Fruit fly (Drosophila melanogaster) whole organism, embryonic: ENCODE data around the gene Fur2.

Experiments
- Adf1 ChIP-seq: fragments of 200-800 bp; sonication (Bioruptor generic); IDR thresholded peaks from 2 replicates; pipeline ENCODE4 v1.3.6; 2022; ENCODE audit warnings: missing biosample characterization, missing genetic modification characterization
- Blimp-1 ChIP-seq: fragments of 200-800 bp; sonication (Bioruptor generic); optimal IDR thresholded peaks from 3 replicates; lab custom pipeline; 2018; ENCODE audit warnings: missing biosample characterization, missing genetic modification characterization, mild to moderate bottlenecking, moderate library complexity, missing genetic modification reagents
- CG10267 ChIP-seq: fragments of 200-800 bp; sonication (Bioruptor generic); optimal IDR thresholded peaks from 2 replicates; lab custom pipeline; 2018; ENCODE audit warnings: missing biosample characterization, mild to moderate bottlenecking, missing genetic modification characterization, moderate library complexity
- CG11504 ChIP-seq: fragments of 200-800 bp; sonication (Bioruptor generic); optimal IDR thresholded peaks from 3 replicates; lab custom pipeline; 2019; ENCODE audit warnings: missing biosample characterization, mild to moderate bottlenecking, missing genetic modification characterization, moderate library complexity
- CG11695 ChIP-seq: fragments of 200-800 bp; sonication (Bioruptor generic); IDR thresholded peaks from 3 replicates; pipeline ENCODE4 v1.3.6; 2022; ENCODE audit warnings: missing biosample characterization, missing genetic modification characterization
- CG12104 ChIP-seq: fragments of 200-800 bp; sonication (Bioruptor generic); optimal IDR thresholded peaks from 3 replicates; lab custom pipeline; 2016; ENCODE audit warnings: missing biosample characterization, missing genetic modification characterization
- CG12391 ChIP-seq: fragments of 200-800 bp; sonication (Bioruptor generic); optimal IDR thresholded peaks from 3 replicates; lab custom pipeline; 2018; ENCODE audit warnings: missing biosample characterization, mild to moderate bottlenecking, missing genetic modification characterization, moderate library complexity
- CG12659 ChIP-seq: fragments of 200-800 bp; sonication (Bioruptor generic); optimal IDR thresholded peaks from 3 replicates; lab custom pipeline; 2017; ENCODE audit warnings: mild to moderate bottlenecking, missing biosample characterization, missing genetic modification reagents, missing genetic modification characterization
- CG12769 ChIP-seq: fragments of 200-800 bp; sonication (Bioruptor generic); optimal IDR thresholded peaks from 2 replicates; lab custom pipeline; 2019; ENCODE audit warnings: missing biosample characterization, mild to moderate bottlenecking, missing genetic modification characterization, moderate library complexity
- CG13123 ChIP-seq: fragments of 200-800 bp; sonication (Bioruptor generic); optimal IDR thresholded peaks from 2 replicates; lab custom pipeline; 2016; ENCODE audit warnings: missing biosample characterization, missing genetic modification characterization
- CG17361 ChIP-seq: fragments of 200-800 bp; sonication (Bioruptor generic); IDR thresholded peaks from 3 replicates; pipeline ENCODE4 v1.3.6; 2022; ENCODE audit warnings: missing biosample characterization, missing genetic modification characterization
- CG17802 ChIP-seq: fragments of 200-800 bp; sonication (Bioruptor generic); optimal IDR thresholded peaks from 2 replicates; lab custom pipeline; 2018; ENCODE audit warnings: missing biosample characterization, mild to moderate bottlenecking, missing genetic modification characterization, moderate library complexity
- CG18011 ChIP-seq: fragments of 200-800 bp; sonication (Bioruptor generic); optimal IDR thresholded peaks from 2 replicates; lab custom pipeline; 2017; ENCODE audit warnings: missing biosample characterization, missing genetic modification characterization, mild to moderate bottlenecking, moderate library complexity, missing genotype
- CG18262 ChIP-seq: fragments of 200-800 bp; optimal IDR thresholded peaks from 3 replicates; lab custom pipeline; 2019; ENCODE audit warnings: missing biosample characterization, mild to moderate bottlenecking, missing genetic modification characterization, moderate library complexity
- CG2116 ChIP-seq: fragments of 200-800 bp; sonication (Bioruptor generic); optimal IDR thresholded peaks from 3 replicates; lab custom pipeline; 2018; ENCODE audit warnings: missing biosample characterization, mild to moderate bottlenecking, missing genetic modification characterization
- CG3407 ChIP-seq: fragments of 200-800 bp; sonication (Bioruptor generic); optimal IDR thresholded peaks from 2 replicates; lab custom pipeline; 2018; ENCODE audit warnings: missing biosample characterization, mild to moderate bottlenecking, missing genetic modification characterization
- CG34422 ChIP-seq: fragments of 200-800 bp; sonication (Bioruptor generic); IDR thresholded peaks from 3 replicates; pipeline ENCODE4 v1.3.6; 2022; ENCODE audit warnings: missing biosample characterization, missing genetic modification characterization
- CG4854 ChIP-seq: fragments of 200-800 bp; sonication (Bioruptor generic); optimal IDR thresholded peaks from 2 replicates; lab custom pipeline; 2016; ENCODE audit warnings: missing biosample characterization, missing genetic modification characterization, inconsistent platforms
- CG6689 ChIP-seq: fragments of 200-800 bp; sonication (Bioruptor generic); IDR thresholded peaks from 2 replicates; pipeline ENCODE4 v1.3.6; 2022; ENCODE audit warnings: missing biosample characterization, missing genetic modification characterization
- CG7928 ChIP-seq: fragments of 200-800 bp; sonication (Bioruptor generic); optimal IDR thresholded peaks from 2 replicates; lab custom pipeline; 2017; ENCODE audit warnings: missing biosample characterization, mild to moderate bottlenecking, missing genetic modification characterization
- CG7987 ChIP-seq: fragments of 200-800 bp; sonication (Bioruptor generic); optimal IDR thresholded peaks from 2 replicates; lab custom pipeline; 2018; ENCODE audit warnings: missing biosample characterization, mild to moderate bottlenecking, missing genetic modification characterization, moderate library complexity
- CG9437 ChIP-seq: fragments of 200-800 bp; sonication (Bioruptor generic); optimal IDR thresholded peaks from 2 replicates; lab custom pipeline; 2018; ENCODE audit warnings: missing biosample characterization, mild to moderate bottlenecking, missing genetic modification characterization
- CG9727 ChIP-seq: fragments of 200-800 bp; sonication (Bioruptor generic); optimal IDR thresholded peaks from 3 replicates; lab custom pipeline; 2017; ENCODE audit warnings: missing biosample characterization, mild to moderate bottlenecking, missing genetic modification characterization
- Dek ChIP-seq: fragments of 200-800 bp; sonication (Bioruptor generic); optimal IDR thresholded peaks from 3 replicates; lab custom pipeline; 2019; ENCODE audit warnings: missing biosample characterization, mild to moderate bottlenecking, missing genetic modification characterization, moderate library complexity
- E2f2 ChIP-seq: fragments of 200-800 bp; sonication (Bioruptor generic); IDR thresholded peaks from 2 replicates; pipeline ENCODE4 v1.3.6; 2022; ENCODE audit warnings: missing biosample characterization, missing genetic modification characterization
- Fer3 ChIP-seq: fragments of 200-800 bp; sonication (Bioruptor generic); optimal IDR thresholded peaks from 2 replicates; lab custom pipeline; 2018; ENCODE audit warnings: missing biosample characterization, mild to moderate bottlenecking, missing genetic modification characterization, moderate library complexity
- NK7.1 ChIP-seq: fragments of 200-800 bp; sonication (Bioruptor generic); optimal IDR thresholded peaks from 3 replicates; lab custom pipeline; 2016; ENCODE audit warnings: missing biosample characterization, missing genetic modification characterization
- Side ChIP-seq: fragments of 200-800 bp; sonication (Bioruptor generic); optimal IDR thresholded peaks from 2 replicates; lab custom pipeline; 2016; ENCODE audit warnings: missing biosample characterization, missing genetic modification characterization
- ash1 ChIP-seq: fragments of 200-800 bp; sonication (Bioruptor generic); optimal IDR thresholded peaks from 2 replicates; lab custom pipeline; 2018; ENCODE audit warnings: missing biosample characterization, mild to moderate bottlenecking, missing genetic modification characterization
- bbx ChIP-seq: fragments of 200-800 bp; sonication (Bioruptor generic); IDR thresholded peaks from 2 replicates; pipeline ENCODE4 v1.3.6; 2022; ENCODE audit warnings: missing biosample characterization, missing genetic modification characterization; ENCODE audit not compliant: partially characterized antibody
- cad ChIP-seq: fragments of >200 bp; optimal IDR thresholded peaks from 2 replicates; lab custom pipeline; 2017; ENCODE audit warnings: missing biosample characterization, missing genetic modification characterization
- chinmo ChIP-seq: fragments of 200-800 bp; sonication (Bioruptor generic); IDR thresholded peaks from 4 replicates; pipeline ENCODE4 v1.3.6; 2022; ENCODE audit warnings: missing biosample characterization, missing genetic modification characterization; ENCODE audit not compliant: partially characterized antibody
- corto ChIP-seq: fragments of 200-800 bp; sonication (Bioruptor generic); optimal IDR thresholded peaks from 2 replicates; lab custom pipeline; 2016; ENCODE audit warnings: missing biosample characterization, mild to moderate bottlenecking, missing genetic modification characterization, moderate library complexity
- ems ChIP-seq: fragments of 200-800 bp; sonication (Bioruptor generic); optimal IDR thresholded peaks from 3 replicates; lab custom pipeline; 2016; ENCODE audit warnings: missing biosample characterization, missing genetic modification characterization
- eve ChIP-seq, 2 experiments: fragments of >200 bp; optimal IDR thresholded peaks; 2 replicates each; lab custom pipeline; 2017; ENCODE audit warnings: missing biosample characterization in 2 of 2, missing genetic modification characterization in 2 of 2
- fd102C ChIP-seq: fragments of 200-800 bp; sonication (Bioruptor generic); optimal IDR thresholded peaks from 2 replicates; lab custom pipeline; 2018; ENCODE audit warnings: missing biosample characterization, mild to moderate bottlenecking, missing genetic modification characterization, moderate library complexity
- fd96Cb ChIP-seq: fragments of 200-800 bp; sonication (Bioruptor generic); optimal IDR thresholded peaks from 2 replicates; lab custom pipeline; 2018; ENCODE audit warnings: missing biosample characterization, mild to moderate bottlenecking, missing genetic modification characterization, moderate library complexity
- gcm ChIP-seq: fragments of 200-800 bp; sonication (Bioruptor generic); optimal IDR thresholded peaks from 2 replicates; lab custom pipeline; 2019; ENCODE audit warnings: missing biosample characterization, mild to moderate bottlenecking, missing genetic modification characterization, moderate library complexity
- ind ChIP-seq: fragments of 200-800 bp; sonication (Bioruptor generic); optimal IDR thresholded peaks from 3 replicates; lab custom pipeline; 2016; ENCODE audit warnings: missing biosample characterization, missing genetic modification characterization
- lilli ChIP-seq: fragments of 200-800 bp; sonication (Bioruptor generic); optimal IDR thresholded peaks from 3 replicates; lab custom pipeline; 2016; ENCODE audit warnings: missing biosample characterization, missing genetic modification characterization
- lola ChIP-seq, 3 experiments: fragments of >200 bp in 2 of 3; fragments of 200-800 bp in 1 of 3; sonication (Bioruptor generic) in 1 of 3; optimal IDR thresholded peaks; 2 replicates each; lab custom pipeline; 2017 to 2019; ENCODE audit warnings: missing biosample characterization in 3 of 3, missing genetic modification characterization in 3 of 3, mild to moderate bottlenecking in 1 of 3, moderate library complexity in 1 of 3
- luna ChIP-seq: fragments of 200-800 bp; sonication (Bioruptor generic); optimal IDR thresholded peaks from 2 replicates; lab custom pipeline; 2016; ENCODE audit warnings: missing biosample characterization, missing genetic modification characterization
- oc ChIP-seq: fragments of 200-800 bp; sonication (Bioruptor generic); optimal IDR thresholded peaks from 2 replicates; lab custom pipeline; 2018; ENCODE audit warnings: missing biosample characterization, mild to moderate bottlenecking, missing genetic modification characterization, moderate library complexity
- phol ChIP-seq: fragments of 200-800 bp; sonication (Bioruptor generic); optimal IDR thresholded peaks from 3 replicates; lab custom pipeline; 2018; ENCODE audit warnings: missing biosample characterization, mild to moderate bottlenecking, missing genetic modification characterization, moderate library complexity
- sens-2 ChIP-seq: fragments of 200-800 bp; sonication (Bioruptor generic); IDR thresholded peaks from 2 replicates; pipeline ENCODE4 v1.3.6; 2022; ENCODE audit warnings: missing biosample characterization, missing genetic modification characterization
- sisA ChIP-seq: fragments of 200-800 bp; sonication (Bioruptor generic); IDR thresholded peaks from 2 replicates; pipeline ENCODE4 v1.3.6; 2022; ENCODE audit warnings: missing biosample characterization, missing genetic modification characterization
- slou ChIP-seq: fragments of 200-800 bp; sonication (Bioruptor generic); optimal IDR thresholded peaks from 3 replicates; lab custom pipeline; 2016; ENCODE audit warnings: missing biosample characterization, missing genetic modification characterization
- sqz ChIP-seq: fragments of 200-800 bp; sonication (Bioruptor generic); optimal IDR thresholded peaks from 3 replicates; lab custom pipeline; 2018; ENCODE audit warnings: missing biosample characterization, mild to moderate bottlenecking, missing genetic modification characterization
- tx ChIP-seq: fragments of 200-800 bp; sonication (Bioruptor generic); optimal IDR thresholded peaks from 2 replicates; lab custom pipeline; 2016; ENCODE audit warnings: missing biosample characterization, missing genetic modification characterization

Fur2 gene

DNA sequence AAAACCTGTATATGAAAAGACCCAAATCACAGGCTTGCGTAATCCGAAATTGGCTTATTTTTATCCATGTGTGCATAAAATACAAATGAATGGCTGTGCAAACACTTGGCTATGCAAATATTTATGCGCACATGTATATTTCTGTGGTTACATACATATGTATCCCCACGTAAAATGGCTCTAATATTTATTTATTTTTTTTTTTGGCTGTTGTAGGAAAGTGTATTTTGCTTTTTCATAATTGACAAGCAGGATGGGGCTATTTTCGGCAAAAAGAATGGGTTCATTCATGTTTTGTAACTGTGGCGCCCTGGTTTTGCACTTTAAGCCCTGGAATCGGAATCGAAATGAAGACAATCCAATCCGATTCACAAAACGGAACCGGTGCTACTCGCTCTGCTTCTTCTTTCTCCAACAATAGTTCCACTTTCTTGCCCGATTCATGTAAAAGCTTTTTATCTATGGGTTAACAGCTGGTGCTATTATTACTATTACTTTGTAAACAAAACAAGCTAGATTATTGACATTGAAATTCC lies 37.7 kb upstream of the Fur2 start (continued):
- TF ChIP-seq ind (GFP tag; lab: Kevin White, UChicago), result peak; percentile 74
- peak; percentile 73 for TF ChIP-seq CG12104 (GFP tag; lab: Kevin White, UChicago)
- TF ChIP-seq CG4854, result peak; percentile 37
- TF ChIP-seq CG12659 (GFP tag; lab: Kevin White, UChicago), result peak; percentile 78
- peak; percentile 14 for TF ChIP-seq CG13123 (GFP tag; lab: Kevin White, UChicago)
- peak; percentile 24 for TF ChIP-seq gcm (GFP tag; lab: Kevin White, UChicago)
- TF ChIP-seq sens-2, result peak; percentile 72
- TF ChIP-seq tx, result no peak
- TF ChIP-seq CG34422 (GFP tag; lab: Robert Waterston, UW), result peak; percentile 84
- peak; percentile 55 for TF ChIP-seq Blimp-1 (GFP tag; lab: Kevin White, UChicago)
- TF ChIP-seq fd102C, result no peak
- peak; percentile 90 for TF ChIP-seq CG7928 (GFP tag; lab: Kevin White, UChicago)
- TF ChIP-seq CG9437 (GFP tag; lab: Kevin White, UChicago), result peak; percentile 63
- peak; percentile 17 for TF ChIP-seq phol
- TF ChIP-seq CG3407, result peak; percentile 30
- peak; percentile 79 for TF ChIP-seq CG6689
- TF ChIP-seq luna (GFP tag; lab: Kevin White, UChicago), result peak; percentile 30
- no peak for TF ChIP-seq ash1 (GFP tag; lab: Kevin White, UChicago)
- TF ChIP-seq fd96Cb, result peak; percentile 58
- 0 out of 4 replicates have a peak, but pooled peaks have one; percentile 40 for TF ChIP-seq chinmo (GFP tag; lab: Robert Waterston, UW)
- TF ChIP-seq sisA (GFP tag; lab: Robert Waterston, UW), result peak; percentile 70
- no peak for TF ChIP-seq corto (GFP tag; lab: Kevin White, UChicago)
- TF ChIP-seq NK7.1 (GFP tag; lab: Kevin White, UChicago), result peak; percentile 22
- peak; percentile 64 for TF ChIP-seq Fer3 (tag; lab: Kevin White, UChicago)
- TF ChIP-seq CG11504 (tag; lab: Kevin White, UChicago), result no peak
- peak; percentile 60 for TF ChIP-seq oc (tag; lab: Kevin White, UChicago)
- no peak for TF ChIP-seq bbx
- TF ChIP-seq CG12769 (tag; lab: Kevin White, UChicago), result peak; percentile 51
- peak; percentile 38 for TF ChIP-seq CG7987 (GFP tag; lab: Kevin White, UChicago)
- TF ChIP-seq Dek (tag; lab: Kevin White, UChicago), result peak; percentile 72
- TF ChIP-seq sqz (GFP tag; lab: Kevin White, UChicago), result peak; percentile 25
- TF ChIP-seq lola (GFP tag; optimal IDR thresholded peaks at IDR 0.05; lab: Kevin White, UChicago), result peak in 1 of 3 experiments; percentile 4
- TF ChIP-seq lilli (GFP tag; lab: Kevin White, UChicago), result peak; percentile 87
- no peak for TF ChIP-seq cad (GFP tag; lab: Kevin White, UChicago)
- TF ChIP-seq CG12391 (tag; lab: Kevin White, UChicago), result peak; percentile 68
- TF ChIP-seq eve (GFP tag; optimal IDR thresholded peaks at IDR 0.05; lab: Kevin White, UChicago), result peak in 1 of 2 experiments; percentile 89
- TF ChIP-seq CG18011, result peak; percentile 63
- peak; percentile 58 for TF ChIP-seq E2f2 (GFP tag; lab: Robert Waterston, UW)
- TF ChIP-seq ems, result peak; percentile 71
- peak; percentile 76; the same call in 2 of the 3 replicates for TF ChIP-seq CG11695 (GFP tag; lab: Robert Waterston, UW)
- TF ChIP-seq Side (GFP tag; lab: Kevin White, UChicago), result peak; percentile 49
- TF ChIP-seq CG18262, result peak; percentile 30
- peak; percentile 12 for TF ChIP-seq CG17802 (tag; lab: Kevin White, UChicago)
- peak; percentile 22; the same call in 1 of the 2 replicates for TF ChIP-seq Adf1
- peak; percentile 50 for TF ChIP-seq CG2116 (GFP tag; lab: Kevin White, UChicago)
- TF ChIP-seq slou (GFP tag; lab: Kevin White, UChicago), result peak; percentile 33
- TF ChIP-seq CG17361 (GFP tag; lab: Robert Waterston, UW), result peak; percentile 66
- peak; percentile 25 for TF ChIP-seq CG10267 (tag; lab: Kevin White, UChicago)
- peak; percentile 62 for TF ChIP-seq CG9727 (GFP tag; lab: Kevin White, UChicago)
